Fruit fly (Drosophila melanogaster): ENCODE measurements around the gene CG13054.

Gene CG13054

DNA sequence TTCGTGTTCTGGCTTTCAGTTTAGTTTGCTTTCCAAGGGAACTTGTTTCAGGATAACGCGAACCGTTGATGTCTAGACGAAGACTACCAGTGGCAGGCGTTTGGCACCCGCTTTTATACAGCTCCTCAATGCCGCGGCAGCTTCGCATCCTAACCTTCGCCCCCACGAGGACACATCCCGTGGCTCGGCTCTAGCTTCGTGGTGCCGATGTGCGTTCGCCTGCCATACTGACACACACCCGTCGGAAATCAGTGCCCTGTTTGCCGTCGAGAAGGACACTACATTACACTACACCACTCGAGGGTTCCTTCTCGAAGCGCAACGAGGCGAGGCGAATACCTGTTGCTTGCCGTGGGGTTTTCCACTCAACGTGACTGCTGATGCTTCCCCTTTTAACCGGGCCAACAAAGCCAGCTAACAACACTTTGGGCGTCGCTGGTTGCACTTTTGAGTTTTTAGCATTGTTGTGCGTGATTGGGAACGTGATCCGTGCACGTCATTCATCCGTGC is at the start of gene CG13054:
Gene CG13054, minus strand, starts transcription at position 74 of the 510 bp plus-strand sequence.
- TF ChIP-seq Hr38 (GFP tag; optimal IDR thresholded peaks at IDR 0.05) (no peak), fd85E (GFP tag; optimal IDR thresholded peaks at IDR 0.05) (no peak), CG11762 (GFP tag; optimal IDR thresholded peaks at IDR 0.05; ENCODE audit: insufficient read depth) (no peak), Sox102F (GFP tag; optimal IDR thresholded peaks at IDR 0.05) (no peak), vri (GFP tag; optimal IDR thresholded peaks at IDR 0.05) (no peak), CG15336 (GFP tag; IDR thresholded peaks at IDR 0.05) (no peak), net (GFP tag; optimal IDR thresholded peaks at IDR 0.05) (no peak), CG31627 (GFP tag; optimal IDR thresholded peaks at IDR 0.05) (no peak)

- no peak for TF ChIP-seq fkh (GFP tag; optimal IDR thresholded peaks at IDR 0.05)
- TF ChIP-seq svp (GFP tag), result peak; percentile 30
- no peak for TF ChIP-seq CG8319 (GFP tag; optimal IDR thresholded peaks at IDR 0.05)
Observed at dm6 chr3L:16305820-16306650, 49.0 kb upstream of the CG13054 start, which contains the start of the genes CG13043 and CG13063. CG13043 (minus strand) TSS chr3L:16305870. CG13063 (plus strand) TSS chr3L:16306600.

DNA sequence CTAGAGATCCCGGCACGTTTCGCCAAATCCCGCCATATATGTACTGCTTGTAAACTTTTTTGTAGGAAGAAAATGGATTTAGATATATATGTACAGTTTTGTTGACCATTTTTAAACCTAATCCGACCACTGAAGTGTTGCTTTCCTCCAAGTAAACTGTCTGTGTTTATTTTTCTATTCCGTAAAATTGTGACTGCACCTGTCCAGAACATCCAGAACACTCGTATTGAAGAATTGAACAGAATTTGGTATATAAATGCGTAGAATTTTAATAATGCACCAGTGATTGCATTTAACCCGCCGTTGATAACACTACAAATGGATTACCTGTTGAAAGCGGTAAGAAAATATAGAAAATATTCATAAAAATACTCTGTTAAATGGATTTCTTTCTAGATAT is 47.0 kb upstream of the CG13054 start, which contains the start of gene CG43249:
Gene CG43249, plus strand, starts transcription at position 301 of the 400 bp plus-strand sequence.
- no peak for TF ChIP-seq CG8119 (GFP tag; IDR thresholded peaks at IDR 0.05)
- no peak for TF ChIP-seq OdsH (GFP tag; optimal IDR thresholded peaks at IDR 0.05)
- TF ChIP-seq fd85E (GFP tag; optimal IDR thresholded peaks at IDR 0.05), result no peak
- no peak for TF ChIP-seq net (GFP tag; optimal IDR thresholded peaks at IDR 0.05)
- no peak for TF ChIP-seq Smox (GFP tag; optimal IDR thresholded peaks at IDR 0.05)

DNA sequence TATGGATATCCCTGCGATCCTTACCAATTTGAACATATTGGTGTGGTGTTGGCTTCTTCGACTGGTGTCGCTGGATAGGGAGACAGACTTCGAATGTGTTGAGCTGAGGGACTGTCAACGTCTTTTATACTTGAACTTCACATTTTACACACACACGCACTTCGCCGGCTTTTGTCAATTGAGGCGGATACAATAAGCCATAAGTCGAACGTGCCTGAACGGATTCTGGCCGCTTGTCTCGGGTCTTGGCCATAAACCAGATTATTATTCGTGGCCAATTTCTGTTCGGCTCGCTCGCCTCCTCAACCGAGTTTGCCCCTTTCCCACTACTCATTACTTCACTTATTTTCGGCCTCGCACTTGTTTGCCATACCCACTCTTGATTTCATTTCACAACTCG is 46.1 kb upstream of the CG13054 start, which contains the start of gene CG13044:
Gene CG13044, minus strand, starts transcription at position 101 of the 400 bp plus-strand sequence.
- TF ChIP-seq CG11902 (GFP tag; optimal IDR thresholded peaks at IDR 0.05) (no peak), Blimp-1 (GFP tag; optimal IDR thresholded peaks at IDR 0.05) (peak; percentile 41)

dm6 chr3L:16301153-16301552 is 44.2 kb upstream of the CG13054 start, which contains the start of gene CG4982:
CG4982 (plus strand) TSS chr3L:16301453.
- no peak for TF ChIP-seq CG6163 (GFP tag; IDR thresholded peaks at IDR 0.05)
- TF ChIP-seq CG1621 (tag; optimal IDR thresholded peaks at IDR 0.05), result no peak
- no peak for TF ChIP-seq CG15336 (GFP tag; IDR thresholded peaks at IDR 0.05)
- no peak for TF ChIP-seq CG11294 (GFP tag; IDR thresholded peaks at IDR 0.05)
- no peak for TF ChIP-seq fkh (GFP tag; optimal IDR thresholded peaks at IDR 0.05)
- TF ChIP-seq CG9139 (GFP tag; optimal IDR thresholded peaks at IDR 0.05), result no peak
- TF ChIP-seq dac (GFP tag; optimal IDR thresholded peaks at IDR 0.05), result no peak
- no peak for TF ChIP-seq Ets96B (tag; optimal IDR thresholded peaks at IDR 0.05)
- TF ChIP-seq CG31627 (GFP tag; optimal IDR thresholded peaks at IDR 0.05), result no peak
- no peak for TF ChIP-seq CG34406 (GFP tag; optimal IDR thresholded peaks at IDR 0.05)
- TF ChIP-seq vri (GFP tag; optimal IDR thresholded peaks at IDR 0.05), result no peak
- no peak for TF ChIP-seq acj6 (GFP tag; optimal IDR thresholded peaks at IDR 0.05)
- no peak for TF ChIP-seq CG7368 (GFP tag; optimal IDR thresholded peaks at IDR 0.05)
- no peak for TF ChIP-seq CG10631 (GFP tag; optimal IDR thresholded peaks at IDR 0.05)
- no peak for TF ChIP-seq CG6808 (GFP tag; optimal IDR thresholded peaks at IDR 0.05)
- no peak for TF ChIP-seq Sox14 (GFP tag; optimal IDR thresholded peaks at IDR 0.05)
- no peak for TF ChIP-seq pdm3 (GFP tag; optimal IDR thresholded peaks at IDR 0.05)
- no peak for TF ChIP-seq Hr38 (GFP tag; optimal IDR thresholded peaks at IDR 0.05)
- TF ChIP-seq net (GFP tag; optimal IDR thresholded peaks at IDR 0.05), result no peak
- TF ChIP-seq spab (GFP tag; optimal IDR thresholded peaks at IDR 0.05), result no peak
